Fruit fly (Drosophila melanogaster): ENCODE results near the gene CG17129.

Gene CG17129

dm6 chr3L:685441-685804 is 5.3 kb upstream of the CG17129 start, which contains the start of gene ebd1 (continued):
- TF ChIP-seq prd (optimal IDR thresholded peaks at IDR 0.05) (no peak), prd (GFP tag; IDR thresholded peaks at IDR 0.05) (no peak), crp (GFP tag; optimal IDR thresholded peaks at IDR 0.05) (peak in 1 of 2 experiments; percentile 75), crol (GFP tag; IDR thresholded peaks at IDR 0.05) (no peak), CG9609 (GFP tag; optimal IDR thresholded peaks at IDR 0.05) (no peak), Jarid2 (GFP tag; optimal IDR thresholded peaks at IDR 0.05) (peak; percentile 10), Gsc (GFP tag; IDR thresholded peaks at IDR 0.05) (no peak), CG8924 (tag; optimal IDR thresholded peaks at IDR 0.05) (peak; percentile 43), Xrp1 (GFP tag; IDR thresholded peaks at IDR 0.05) (no peak), CG8089 (GFP tag; optimal IDR thresholded peaks at IDR 0.05) (no peak), sqz (GFP tag; optimal IDR thresholded peaks at IDR 0.05) (no peak), Rx (GFP tag; IDR thresholded peaks at IDR 0.05) (no peak), pzg (GFP tag; optimal IDR thresholded peaks at IDR 0.05) (peak; percentile 24), pum (GFP tag; optimal IDR thresholded peaks at IDR 0.05) (no peak), CG2120 (GFP tag; optimal IDR thresholded peaks at IDR 0.05) (no peak), CG6254 (GFP tag; optimal IDR thresholded peaks at IDR 0.05) (no peak), cad (GFP tag; optimal IDR thresholded peaks at IDR 0.05) (no peak), Taf1 (GFP tag; IDR thresholded peaks at IDR 0.05) (no peak), gsb-n (tag; optimal IDR thresholded peaks at IDR 0.05) (no peak), CG4707 (GFP tag; optimal IDR thresholded peaks at IDR 0.05) (peak; percentile 29), H15 (GFP tag; IDR thresholded peaks at IDR 0.05) (no peak), CG30403 (GFP tag; optimal IDR thresholded peaks at IDR 0.05) (no peak), CG18599 (GFP tag; optimal IDR thresholded peaks at IDR 0.05) (no peak), zf30C (GFP tag; optimal IDR thresholded peaks at IDR 0.05) (no peak), chinmo (GFP tag; IDR thresholded peaks at IDR 0.05; ENCODE audit: partially characterized antibody) (0 out of 4 replicates have a peak, but pooled peaks have one; percentile 47), Spps (tag; optimal IDR thresholded peaks at IDR 0.05) (no peak), hbn (GFP tag; IDR thresholded peaks at IDR 0.05; ENCODE audit: partially characterized antibody) (no peak), Drgx (GFP tag; IDR thresholded peaks at IDR 0.05) (0 out of 2 replicates have a peak, but pooled peaks have one; percentile 22), Ets97D (GFP tag; optimal IDR thresholded peaks at IDR 0.05) (peak; percentile 74), CG7963 (GFP tag; IDR thresholded peaks at IDR 0.05; ENCODE audit: partially characterized antibody) (0 out of 3 replicates have a peak, but pooled peaks have one; percentile 29), CG31365 (tag; optimal IDR thresholded peaks at IDR 0.05) (no peak), Hr51 (GFP tag; optimal IDR thresholded peaks at IDR 0.05) (no peak), NfI (GFP tag; optimal IDR thresholded peaks at IDR 0.05) (no peak), fd96Cb (tag; optimal IDR thresholded peaks at IDR 0.05) (no peak), CG11085 (GFP tag; IDR thresholded peaks at IDR 0.05) (no peak), fru (optimal IDR thresholded peaks at IDR 0.05) (no peak), Lhr (GFP tag; optimal IDR thresholded peaks at IDR 0.05) (no peak), ato (GFP tag; IDR thresholded peaks at IDR 0.05; ENCODE audit: partially characterized antibody) (no peak), Oaz (GFP tag; IDR thresholded peaks at IDR 0.05) (no peak), CG9727 (GFP tag; optimal IDR thresholded peaks at IDR 0.05) (no peak), dmrt99B (tag; optimal IDR thresholded peaks at IDR 0.05) (no peak), pho (GFP tag; optimal IDR thresholded peaks at IDR 0.05) (no peak), kni (GFP tag; optimal IDR thresholded peaks at IDR 0.05) (peak; percentile 92), CG15011 (GFP tag; optimal IDR thresholded peaks at IDR 0.05) (no peak), her (GFP tag; optimal IDR thresholded peaks at IDR 0.05) (no peak), CG10959 (GFP tag; IDR thresholded peaks at IDR 0.05) (no peak), CG42726 (GFP tag; IDR thresholded peaks at IDR 0.05; ENCODE audit: partially characterized antibody) (0 out of 2 replicates have a peak, but pooled peaks have one; percentile 25), CG3995 (GFP tag; optimal IDR thresholded peaks at IDR 0.05) (no peak), tx (GFP tag; optimal IDR thresholded peaks at IDR 0.05) (no peak), CG13775 (GFP tag; optimal IDR thresholded peaks at IDR 0.05) (no peak), YL-1 (GFP tag; optimal IDR thresholded peaks at IDR 0.05) (peak; percentile 70)
